Worm (Caenorhabditis elegans) whole organism, L3 larva: ENCODE data around the gene cyp-13A6.
A peak's percentile ranks its signal among the peaks of the same experiment; 100 is the strongest.

Experiments used
- R02D3.7 ChIP-seq: fragments of 150-350 bp; optimal IDR thresholded peaks from 2 replicates; lab custom pipeline; 2014; ENCODE audit warnings: missing biosample characterization, missing genetic modification characterization
- ama-1 ChIP-seq: fragments of 150-350 bp; optimal IDR thresholded peaks from 2 replicates; lab custom pipeline; 2018
- ceh-16 ChIP-seq: sonication (generic microtip); optimal IDR thresholded peaks from 2 replicates; lab custom pipeline; 2017; ENCODE audit warnings: missing biosample characterization, missing genetic modification characterization
- ceh-28 ChIP-seq: fragments of 150-350 bp; optimal IDR thresholded peaks from 2 replicates; lab custom pipeline; 2014; ENCODE audit warnings: missing biosample characterization, missing genetic modification reagents, missing genetic modification characterization
- ceh-82 ChIP-seq: fragments of 150-350 bp; optimal IDR thresholded peaks from 2 replicates; lab custom pipeline; 2014; ENCODE audit warnings: missing biosample characterization, missing genetic modification characterization
- ceh-9 ChIP-seq: sonication (generic microtip); optimal IDR thresholded peaks from 2 replicates; lab custom pipeline; 2018; ENCODE audit warnings: missing biosample characterization, missing genetic modification characterization
- egl-5 ChIP-seq: fragments of 150-350 bp; optimal IDR thresholded peaks from 2 replicates; lab custom pipeline; 2017; ENCODE audit warnings: missing biosample characterization, missing genetic modification reagents, missing genetic modification characterization, inconsistent platforms
- elt-1 ChIP-seq: fragments of 150-350 bp; optimal IDR thresholded peaks from 2 replicates; lab custom pipeline; 2014; ENCODE audit warnings: missing biosample characterization, missing genetic modification characterization
- elt-2 ChIP-seq: sonication (generic microtip); optimal IDR thresholded peaks from 2 replicates; lab custom pipeline; 2016; ENCODE audit warnings: missing genetic modification reagents, mild to moderate bottlenecking, missing genetic modification characterization, missing compliant biosample characterization
- elt-3 ChIP-seq, 3 experiments: fragments of 150-350 bp in 1 of 3; sonication (generic microtip) in 2 of 3; optimal IDR thresholded peaks; 2 replicates in 2 of 3; 4 replicates in 1 of 3; lab custom pipeline; 2014 to 2017; ENCODE audit warnings: missing biosample characterization in 3 of 3, missing genetic modification characterization in 3 of 3
- fkh-2 ChIP-seq: fragments of 150-350 bp; optimal IDR thresholded peaks from 2 replicates; lab custom pipeline; 2014; ENCODE audit warnings: missing biosample characterization, missing genetic modification reagents, missing genetic modification characterization
- hmg-11 ChIP-seq: sonication (generic microtip); optimal IDR thresholded peaks from 2 replicates; lab custom pipeline; 2016; ENCODE audit warnings: missing genetic modification characterization, missing compliant biosample characterization
- jun-1 ChIP-seq: fragments of 150-350 bp; optimal IDR thresholded peaks from 2 replicates; lab custom pipeline; 2014; ENCODE audit warnings: missing biosample characterization, missing genetic modification reagents, missing genetic modification characterization
- lin-15B ChIP-seq: fragments of 150-350 bp; optimal IDR thresholded peaks from 2 replicates; lab custom pipeline; 2014; ENCODE audit warnings: missing biosample characterization, missing genetic modification characterization
- lin-39 ChIP-seq: fragments of 150-350 bp; optimal IDR thresholded peaks from 2 replicates; lab custom pipeline; 2018; ENCODE audit warnings: missing biosample characterization, missing genetic modification reagents, missing genetic modification characterization
- lsy-12 ChIP-seq: sonication (generic microtip); optimal IDR thresholded peaks from 2 replicates; lab custom pipeline; 2016; ENCODE audit warnings: mild to moderate bottlenecking, missing genetic modification characterization, missing compliant biosample characterization
- mdl-1 ChIP-seq: fragments of 150-350 bp; optimal IDR thresholded peaks from 2 replicates; lab custom pipeline; 2014; ENCODE audit warnings: missing biosample characterization, missing genetic modification characterization
- mml-1 ChIP-seq: fragments of 150-350 bp; sonication (generic microtip); optimal IDR thresholded peaks from 3 replicates; lab custom pipeline; 2014; ENCODE audit warnings: missing biosample characterization, missing genetic modification characterization
- nfya-1 ChIP-seq: sonication (generic microtip); optimal IDR thresholded peaks from 2 replicates; lab custom pipeline; 2017; ENCODE audit warnings: missing genetic modification characterization, mild to moderate bottlenecking, missing compliant biosample characterization, antibody characterized with exemption, moderate library complexity; ENCODE audit not compliant: insufficient read depth
- nhr-11 ChIP-seq: fragments of 150-350 bp; optimal IDR thresholded peaks from 2 replicates; lab custom pipeline; 2014; ENCODE audit warnings: missing biosample characterization, missing genetic modification characterization
- nhr-12 ChIP-seq: fragments of 150-350 bp; optimal IDR thresholded peaks from 2 replicates; lab custom pipeline; 2014; ENCODE audit warnings: missing biosample characterization, missing genetic modification characterization
- nhr-23 ChIP-seq: fragments of 150-350 bp; optimal IDR thresholded peaks from 2 replicates; lab custom pipeline; 2014; ENCODE audit warnings: missing biosample characterization, missing genetic modification reagents, missing genetic modification characterization
- nhr-237 ChIP-seq: fragments of 150-350 bp; optimal IDR thresholded peaks from 2 replicates; lab custom pipeline; 2014; ENCODE audit warnings: missing biosample characterization, missing genetic modification characterization
- nhr-25 ChIP-seq: sonication (generic microtip); optimal IDR thresholded peaks from 2 replicates; lab custom pipeline; 2017; ENCODE audit warnings: missing biosample characterization, missing genetic modification characterization
- nhr-28 ChIP-seq: fragments of 150-350 bp; optimal IDR thresholded peaks from 2 replicates; lab custom pipeline; 2014; ENCODE audit warnings: missing biosample characterization, missing genetic modification characterization
- nhr-43 ChIP-seq: sonication (generic microtip); optimal IDR thresholded peaks from 2 replicates; lab custom pipeline; 2016; ENCODE audit warnings: mild to moderate bottlenecking, missing genetic modification characterization, missing compliant biosample characterization; ENCODE audit not compliant: poor library complexity, severe bottlenecking
- nhr-77 ChIP-seq: fragments of 150-350 bp; optimal IDR thresholded peaks from 2 replicates; lab custom pipeline; 2014; ENCODE audit warnings: missing biosample characterization, missing genetic modification characterization
- pha-4 ChIP-seq: fragments of 150-350 bp; optimal IDR thresholded peaks from 2 replicates; lab custom pipeline; 2014; ENCODE audit warnings: missing biosample characterization, missing genetic modification reagents, missing genetic modification characterization
- pqm-1 ChIP-seq: fragments of 150-350 bp; optimal IDR thresholded peaks from 2 replicates; lab custom pipeline; 2017; ENCODE audit warnings: missing biosample characterization, missing genetic modification characterization, inconsistent platforms
- sea-2 ChIP-seq: fragments of 150-350 bp; sonication (generic microtip); optimal IDR thresholded peaks from 4 replicates; lab custom pipeline; 2014; ENCODE audit warnings: missing biosample characterization, missing genetic modification reagents, missing genetic modification characterization
- skn-1 ChIP-seq: fragments of 150-350 bp; optimal IDR thresholded peaks from 2 replicates; lab custom pipeline; 2014; ENCODE audit warnings: missing biosample characterization, missing genetic modification characterization
- snpc-4 ChIP-seq: fragments of 150-350 bp; optimal IDR thresholded peaks from 2 replicates; lab custom pipeline; 2014; ENCODE audit warnings: missing biosample characterization, missing genetic modification characterization
- tbx-2 ChIP-seq: sonication (generic microtip); optimal IDR thresholded peaks from 2 replicates; lab custom pipeline; 2016; ENCODE audit warnings: mild to moderate bottlenecking, missing genetic modification characterization, missing compliant biosample characterization
- unc-62 ChIP-seq: fragments of 150-350 bp; sonication (generic microtip); optimal IDR thresholded peaks from 4 replicates; lab custom pipeline; 2014; ENCODE audit warnings: missing biosample characterization, missing genetic modification reagents, missing genetic modification characterization
- ztf-11 ChIP-seq: fragments of 150-350 bp; optimal IDR thresholded peaks from 2 replicates; lab custom pipeline; 2014; ENCODE audit warnings: missing biosample characterization, missing genetic modification characterization
- ztf-4 ChIP-seq: fragments of 150-350 bp; optimal IDR thresholded peaks from 2 replicates; lab custom pipeline; 2014; ENCODE audit warnings: missing biosample characterization, missing genetic modification characterization

Gene cyp-13A6

ce11 chrII:9786215-9786614 is 16.4 kb downstream of the cyp-13A6 start:
- TF ChIP-seq elt-1, result peak; percentile 8
- TF ChIP-seq nhr-25 (tag; lab: Kevin White, UChicago), result peak; percentile 57
- no peak for TF ChIP-seq ceh-9 (tag; lab: Kevin White, UChicago)
- TF ChIP-seq nhr-23, result peak; percentile 81
- TF ChIP-seq, all 47 proteins: peak for 3

- TF ChIP-seq ceh-28 (tag; lab: Kevin White, UChicago) (no peak), lsy-12 (no peak), ztf-11 (tag; lab: Kevin White, UChicago) (no peak)
- TF ChIP-seq, all 47 proteins: peak for 0
Observed at ce11 chrII:9782337-9782736, 20.3 kb downstream of the cyp-13A6 start, which contains the start of gene T10B9.14. Gene T10B9.14, minus strand, starts transcription at chrII:9782437.

DNA sequence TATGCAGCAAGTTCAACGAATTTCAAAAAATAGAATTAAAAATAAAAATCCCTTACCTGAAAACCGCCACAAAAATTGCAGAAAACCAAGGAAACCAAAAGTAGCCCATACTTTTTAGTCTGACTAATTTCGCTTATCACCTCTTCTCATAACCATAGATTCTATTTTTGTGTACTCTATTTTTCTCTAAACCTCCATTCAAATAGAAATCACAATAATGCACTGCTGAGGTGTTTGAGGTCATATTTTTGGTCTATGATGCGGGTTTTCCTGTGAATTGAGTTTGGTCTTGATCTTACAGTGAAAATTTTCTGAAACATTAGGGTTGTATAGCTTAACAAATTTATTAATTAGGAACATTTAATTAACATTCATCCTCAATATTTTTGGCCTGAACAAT is 20.8 kb downstream of the cyp-13A6 start, which contains the start of gene cyp-13A1:
Gene cyp-13A1 (minus strand): TSS at position 156 of the 400 bp plus-strand sequence.
- no peak for TF ChIP-seq skn-1 (tag; lab: Kevin White, UChicago)
- peak; percentile 76 for TF ChIP-seq pqm-1 (tag; lab: Kevin White, UChicago)
- no peak for TF ChIP-seq lsy-12
- peak; percentile 38 for TF ChIP-seq elt-2
- peak; percentile 70 for TF ChIP-seq pha-4
- TF ChIP-seq ama-1 (lab: Kevin White, UChicago), result no peak
- no peak for TF ChIP-seq ceh-82

- no peak for TF ChIP-seq ztf-11 (tag; lab: Kevin White, UChicago)
- peak; percentile 75 for TF ChIP-seq nhr-11
Observed at ce11 chrII:9778495-9778894, 24.1 kb downstream of the cyp-13A6 start.

- no peak for TF ChIP-seq ceh-9 (tag; lab: Kevin White, UChicago)
- no peak for TF ChIP-seq nhr-237
- TF ChIP-seq unc-62 (GFP tag; lab: Kevin White, UChicago), result no peak
- TF ChIP-seq jun-1 (tag; lab: Kevin White, UChicago), result no peak
- TF ChIP-seq mml-1 (tag; lab: Kevin White, UChicago), result no peak
- TF ChIP-seq nhr-28 (tag; lab: Kevin White, UChicago), result no peak
- no peak for TF ChIP-seq skn-1 (tag; lab: Kevin White, UChicago)
- no peak for TF ChIP-seq R02D3.7 (tag; lab: Kevin White, UChicago)
- no peak for TF ChIP-seq ztf-11 (tag; lab: Kevin White, UChicago)
- no peak for TF ChIP-seq ceh-82
- no peak for TF ChIP-seq egl-5 (tag; lab: Kevin White, UChicago)
- TF ChIP-seq elt-3 (tag; optimal IDR thresholded peaks at IDR 0.05; lab: Kevin White, UChicago), result no peak
- TF ChIP-seq pqm-1 (tag; lab: Kevin White, UChicago), result no peak
- TF ChIP-seq ceh-16, result no peak
- TF ChIP-seq nhr-23, result no peak
- no peak for TF ChIP-seq elt-1
- TF ChIP-seq lsy-12, result no peak
- no peak for TF ChIP-seq snpc-4 (tag; lab: Kevin White, UChicago)
- TF ChIP-seq nhr-12 (tag; lab: Kevin White, UChicago), result no peak
- no peak for TF ChIP-seq mdl-1
- TF ChIP-seq, all 47 proteins: peak for 0
Observed at ce11 chrII:9775790-9776189, 26.8 kb downstream of the cyp-13A6 start, which contains the start of gene T10B9.9. Gene T10B9.9, minus strand, starts transcription at chrII:9775890.

DNA sequence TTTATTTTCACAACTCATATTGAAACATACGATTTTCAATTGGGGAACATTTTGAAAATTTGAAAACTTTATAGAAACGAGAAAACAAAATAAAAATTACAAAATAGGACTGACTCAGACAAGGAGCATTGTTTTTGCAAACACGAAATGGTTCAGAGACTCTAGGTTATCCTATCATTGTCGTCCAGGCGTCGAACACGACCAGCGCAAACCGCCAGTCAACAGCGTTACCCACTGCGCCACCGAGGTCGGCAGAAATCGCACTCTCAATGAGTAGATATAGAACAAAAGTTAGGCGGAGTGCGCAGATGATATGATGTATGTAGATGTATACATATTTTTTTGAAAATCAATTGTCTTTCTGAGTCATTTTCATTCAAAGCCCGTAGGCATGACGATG is 28.0 kb downstream of the cyp-13A6 start:
- peak; percentile 42 for TF ChIP-seq ztf-4 (tag; lab: Kevin White, UChicago)
- TF ChIP-seq pha-4, result peak; percentile 43
- TF ChIP-seq ceh-82, result no peak
- TF ChIP-seq sea-2 (GFP tag; lab: Kevin White, UChicago), result no peak
- TF ChIP-seq lsy-12, result peak; percentile 77
- peak; percentile 77 for TF ChIP-seq hmg-11 (tag; lab: Kevin White, UChicago)
- TF ChIP-seq lin-15B (tag; lab: Kevin White, UChicago), result peak; percentile 1
- no peak for TF ChIP-seq nhr-77 (tag; lab: Kevin White, UChicago)
- no peak for TF ChIP-seq pqm-1 (tag; lab: Kevin White, UChicago)
- TF ChIP-seq snpc-4 (tag; lab: Kevin White, UChicago), result peak; percentile 27
- peak; percentile 46 for TF ChIP-seq elt-2
- TF ChIP-seq fkh-2 (tag; lab: Kevin White, UChicago), result no peak
- TF ChIP-seq nhr-23, result peak; percentile 78
- peak; percentile 39 for TF ChIP-seq lin-39 (tag; lab: Kevin White, UChicago)
- TF ChIP-seq nhr-25 (tag; lab: Kevin White, UChicago), result peak; percentile 57
- TF ChIP-seq nfya-1 (tag; lab: Kevin White, UChicago), result peak; percentile 60
- TF ChIP-seq tbx-2 (tag; lab: Kevin White, UChicago), result peak; percentile 40
- no peak for TF ChIP-seq nhr-12 (tag; lab: Kevin White, UChicago)
- TF ChIP-seq skn-1 (tag; lab: Kevin White, UChicago), result peak; percentile 22
- no peak for TF ChIP-seq ztf-11 (tag; lab: Kevin White, UChicago)
- peak; percentile 79 for TF ChIP-seq nhr-43 (tag; lab: Kevin White, UChicago)
- no peak for TF ChIP-seq ama-1 (lab: Kevin White, UChicago)
